Fruit fly (Drosophila melanogaster) whole organism, adult: ENCODE results near the gene CG14125.

Source experiments
- CG11617 ChIP-seq: fragments of 200-800 bp; sonication (Bioruptor generic); optimal IDR thresholded peaks from 2 replicates; lab custom pipeline; 2017; ENCODE audit warnings: mild to moderate bottlenecking, missing biosample characterization, missing genetic modification reagents, missing genetic modification characterization
- CG12768 ChIP-seq: fragments of 200-800 bp; sonication (Bioruptor generic); optimal IDR thresholded peaks from 2 replicates; lab custom pipeline; 2017; ENCODE audit warnings: missing biosample characterization, missing genetic modification characterization, mild to moderate bottlenecking, moderate library complexity, missing genetic modification reagents
- CG14711 ChIP-seq: fragments of 200-800 bp; sonication (Bioruptor generic); optimal IDR thresholded peaks from 2 replicates; lab custom pipeline; 2018; ENCODE audit warnings: missing biosample characterization, mild to moderate bottlenecking, missing genetic modification characterization, moderate library complexity
- CG1620 ChIP-seq: fragments of 200-800 bp; sonication (Bioruptor generic); optimal IDR thresholded peaks from 2 replicates; lab custom pipeline; 2016; ENCODE audit warnings: missing biosample characterization, missing genetic modification characterization
- CG33017 ChIP-seq: fragments of 200-800 bp; sonication (Bioruptor generic); optimal IDR thresholded peaks from 2 replicates; lab custom pipeline; 2018; ENCODE audit warnings: missing biosample characterization, mild to moderate bottlenecking, missing genetic modification characterization, moderate library complexity
- CG5204 ChIP-seq: fragments of 200-800 bp; sonication (Bioruptor generic); optimal IDR thresholded peaks from 2 replicates; lab custom pipeline; 2016; ENCODE audit warnings: missing biosample characterization, missing genetic modification characterization
- CG7045 ChIP-seq: fragments of 200-800 bp; sonication (Bioruptor generic); optimal IDR thresholded peaks from 2 replicates; lab custom pipeline; 2017; ENCODE audit warnings: missing biosample characterization, mild to moderate bottlenecking, missing genetic modification characterization
- CG7101 ChIP-seq: fragments of 200-800 bp; sonication (Bioruptor generic); optimal IDR thresholded peaks from 2 replicates; lab custom pipeline; 2018; ENCODE audit warnings: missing biosample characterization, mild to moderate bottlenecking, missing genetic modification characterization, moderate library complexity
- Clk ChIP-seq: fragments of 200-800 bp; sonication (Bioruptor generic); optimal IDR thresholded peaks from 2 replicates; lab custom pipeline; 2017; ENCODE audit warnings: missing biosample characterization, missing genetic modification characterization
- Crg-1 ChIP-seq: fragments of 200-800 bp; sonication (Bioruptor generic); optimal IDR thresholded peaks from 2 replicates; lab custom pipeline; 2016; ENCODE audit warnings: missing biosample characterization, missing genetic modification characterization
- Hr96 ChIP-seq: fragments of 200-800 bp; sonication (Bioruptor generic); optimal IDR thresholded peaks from 2 replicates; lab custom pipeline; 2016; ENCODE audit warnings: missing biosample characterization, missing genetic modification characterization
- Mnt ChIP-seq: fragments of 200-800 bp; sonication (Bioruptor generic); optimal IDR thresholded peaks from 2 replicates; lab custom pipeline; 2016; ENCODE audit warnings: missing biosample characterization, mild to moderate bottlenecking, missing genetic modification characterization
- cic ChIP-seq: fragments of 200-800 bp; sonication (Bioruptor generic); optimal IDR thresholded peaks from 2 replicates; lab custom pipeline; 2017; ENCODE audit warnings: missing biosample characterization, mild to moderate bottlenecking, missing genetic modification characterization, moderate library complexity
- cnc ChIP-seq, 2 experiments: fragments of >200 bp; optimal IDR thresholded peaks; 2 replicates each; lab custom pipeline; 2017
- kay ChIP-seq: fragments of 200-800 bp; sonication (Bioruptor generic); peaks from one replicate; lab custom pipeline; 2016; ENCODE audit warnings: missing biosample characterization, missing genetic modification characterization, borderline replicate concordance
- ovo ChIP-seq: fragments of 200-800 bp; sonication (Bioruptor generic); optimal IDR thresholded peaks from 2 replicates; lab custom pipeline; 2016; ENCODE audit warnings: missing biosample characterization, missing genetic modification characterization
- pad ChIP-seq: fragments of 200-800 bp; sonication (Bioruptor generic); optimal IDR thresholded peaks from 3 replicates; lab custom pipeline; 2017; ENCODE audit warnings: missing biosample characterization, missing genetic modification characterization, mild to moderate bottlenecking, moderate library complexity, missing genetic modification reagents
- tj ChIP-seq: fragments of 200-800 bp; sonication (Bioruptor generic); optimal IDR thresholded peaks from 3 replicates; lab custom pipeline; 2017; ENCODE audit warnings: missing biosample characterization, mild to moderate bottlenecking, missing genetic modification characterization, moderate library complexity
- toe ChIP-seq: fragments of 200-800 bp; sonication (Bioruptor generic); optimal IDR thresholded peaks from 2 replicates; lab custom pipeline; 2016; ENCODE audit warnings: missing biosample characterization, missing genetic modification characterization

CG14125 gene

dm6 chr3L:11957669-11958333 is 16.9 kb upstream of the CG14125 start, which contains the start of the genes CG11570 and CG43294:
TSS of gene CG11570 (minus strand) at chr3L:11957769.
TSS of gene CG43294 (plus strand) at chr3L:11958283.
- TF ChIP-seq Clk (GFP tag; lab: Kevin White, UChicago) (no peak), CG7045 (GFP tag; lab: Kevin White, UChicago) (no peak), cic (GFP tag; lab: Kevin White, UChicago) (no peak), Mnt (GFP tag; lab: Kevin White, UChicago) (no peak), Hr96 (GFP tag; lab: Kevin White, UChicago) (no peak)

DNA sequence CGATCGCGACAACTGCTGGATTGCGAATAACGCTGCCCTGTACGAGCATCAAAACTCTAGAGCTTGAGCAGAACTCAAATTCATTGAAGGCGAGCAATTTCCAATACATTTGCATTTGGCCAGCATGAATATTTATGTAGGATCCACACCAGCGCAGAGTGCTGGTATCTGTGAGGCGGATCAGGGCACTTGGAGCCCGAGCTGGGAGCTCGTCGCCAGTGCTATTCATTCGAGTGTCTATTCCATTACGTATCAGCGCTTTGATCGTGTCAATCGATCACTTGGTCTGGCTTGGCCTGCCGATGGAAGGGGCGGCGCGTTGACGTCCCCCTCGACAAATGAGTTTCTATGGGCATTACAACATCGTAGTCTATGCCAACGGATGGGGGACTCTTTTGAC is 8.6 kb upstream of the CG14125 start, which contains the start of gene prc:
TSS of gene prc (minus strand) at position 28 of the 400 bp plus-strand sequence.
- TF ChIP-seq cic (GFP tag; lab: Kevin White, UChicago) (no peak), CG7045 (GFP tag; lab: Kevin White, UChicago) (no peak)

dm6 chr3L:11972879-11973278 is 1.8 kb upstream of the CG14125 start, which contains the start of gene Muc68E:
TSS of gene Muc68E (minus strand) at chr3L:11972979.
- no peak for TF ChIP-seq CG1620 (GFP tag; lab: Kevin White, UChicago)
- TF ChIP-seq CG7045 (GFP tag; lab: Kevin White, UChicago), result no peak
- no peak for TF ChIP-seq toe
- TF ChIP-seq kay (GFP tag; lab: Kevin White, UChicago), result no peak
- no peak for TF ChIP-seq Crg-1
- TF ChIP-seq pad, result no peak
- no peak for TF ChIP-seq CG7101 (tag; lab: Kevin White, UChicago)
- TF ChIP-seq Hr96 (GFP tag; lab: Kevin White, UChicago), result no peak
- no peak for TF ChIP-seq CG33017
- TF ChIP-seq CG12768, result no peak
- TF ChIP-seq Mnt (GFP tag; lab: Kevin White, UChicago), result no peak

DNA sequence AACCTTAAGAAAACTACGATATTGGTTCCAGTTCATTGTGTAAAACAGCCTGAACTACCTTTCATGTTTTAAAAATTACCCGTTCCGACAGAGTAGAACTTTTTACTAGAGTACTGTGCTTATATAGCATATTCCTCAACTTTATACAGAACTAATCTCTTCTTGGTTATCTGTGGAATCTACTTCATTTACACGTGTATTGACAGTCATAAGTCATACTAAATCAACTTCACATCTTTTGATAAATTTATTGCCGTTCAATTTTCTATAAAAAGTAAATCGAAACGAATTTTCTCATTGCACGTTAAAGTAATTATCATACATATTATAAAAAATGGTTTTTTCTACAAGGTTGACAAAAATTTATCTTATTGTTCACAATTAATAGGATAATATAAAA is 1.0 kb upstream of the CG14125 start, which contains the start of gene CG42397:
TSS of gene CG42397 (minus strand) at position 101 of the 400 bp plus-strand sequence.
- TF ChIP-seq CG5204, result no peak
- no peak for TF ChIP-seq CG7045 (GFP tag; lab: Kevin White, UChicago)
- peak; percentile 23 for TF ChIP-seq CG33017
- no peak for TF ChIP-seq cnc (optimal IDR thresholded peaks at IDR 0.05; lab: Kevin White, UChicago)
- TF ChIP-seq CG14711 (tag; lab: Kevin White, UChicago), result peak; percentile 39
- peak; percentile 29 for TF ChIP-seq CG7101 (tag; lab: Kevin White, UChicago)

DNA sequence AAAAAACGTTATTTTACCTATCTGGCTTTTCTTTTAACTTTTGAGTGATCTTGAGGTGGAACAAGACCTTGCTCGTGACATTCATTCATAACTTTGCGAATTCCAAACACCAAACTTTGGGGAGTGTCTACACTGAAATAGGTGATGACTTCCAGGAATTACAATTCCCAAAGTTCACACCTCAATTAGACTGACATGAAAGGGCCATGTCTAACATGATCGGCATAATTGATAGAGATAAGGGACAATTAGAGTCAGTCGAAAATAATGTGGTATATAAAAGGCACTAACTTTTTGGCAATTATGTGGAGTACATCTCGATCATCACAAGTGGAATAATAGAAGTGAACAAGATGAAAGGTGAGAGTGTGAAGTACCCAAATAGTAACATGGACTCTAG is 1.1 kb downstream of the CG14125 start, which contains the start of gene CG43896:
TSS of gene CG43896 (plus strand) at position 301 of the 400 bp plus-strand sequence.
- TF ChIP-seq Hr96 (GFP tag; lab: Kevin White, UChicago) (no peak), Mnt (GFP tag; lab: Kevin White, UChicago) (no peak), tj (no peak), toe (no peak), CG11617 (GFP tag; lab: Kevin White, UChicago) (no peak), CG12768 (no peak), CG7045 (GFP tag; lab: Kevin White, UChicago) (no peak), CG14711 (tag; lab: Kevin White, UChicago) (no peak), kay (GFP tag; lab: Kevin White, UChicago) (no peak), Crg-1 (no peak), CG1620 (GFP tag; lab: Kevin White, UChicago) (no peak), CG7101 (tag; lab: Kevin White, UChicago) (no peak)

dm6 chr3L:11984606-11985005 is 9.9 kb downstream of the CG14125 start, which contains the start of gene CG6938:
TSS of gene CG6938 (plus strand) at chr3L:11984906.
- TF ChIP-seq CG11617 (GFP tag; lab: Kevin White, UChicago), result no peak
- no peak for TF ChIP-seq kay (GFP tag; lab: Kevin White, UChicago)
- no peak for TF ChIP-seq cic (GFP tag; lab: Kevin White, UChicago)
- no peak for TF ChIP-seq CG14711 (tag; lab: Kevin White, UChicago)
- no peak for TF ChIP-seq CG7101 (tag; lab: Kevin White, UChicago)
- no peak for TF ChIP-seq ovo (GFP tag; lab: Kevin White, UChicago)
- TF ChIP-seq cnc (optimal IDR thresholded peaks at IDR 0.05; lab: Kevin White, UChicago), result no peak
- TF ChIP-seq pad, result no peak
- no peak for TF ChIP-seq CG1620 (GFP tag; lab: Kevin White, UChicago)
- no peak for TF ChIP-seq Hr96 (GFP tag; lab: Kevin White, UChicago)
- no peak for TF ChIP-seq Mnt (GFP tag; lab: Kevin White, UChicago)
- no peak for TF ChIP-seq tj

- TF ChIP-seq cnc (optimal IDR thresholded peaks at IDR 0.05; lab: Kevin White, UChicago) (no peak), CG7045 (GFP tag; lab: Kevin White, UChicago) (no peak), Clk (GFP tag; lab: Kevin White, UChicago) (no peak), kay (GFP tag; lab: Kevin White, UChicago) (no peak), CG11617 (GFP tag; lab: Kevin White, UChicago) (no peak)
Measured at dm6 chr3L:11990436-11990835, 15.7 kb downstream of the CG14125 start, which contains the start of gene CG6931. TSS of gene CG6931 (plus strand) at chr3L:11990736.
